Worm (Caenorhabditis elegans) whole organism, L1 larva: ENCODE data around the gene tdc-1.

ENCODE experiments used
- C04F5.9 ChIP-seq: sonication (generic microtip); optimal IDR thresholded peaks from 2 replicates; lab custom pipeline; 2016; ENCODE audit warnings: missing genetic modification characterization, missing compliant biosample characterization
- C34B4.2 ChIP-seq: sonication (generic microtip); optimal IDR thresholded peaks from 2 replicates; lab custom pipeline; 2017; ENCODE audit warnings: mild to moderate bottlenecking, missing genetic modification characterization, missing compliant biosample characterization
- F16B12.6 ChIP-seq: fragments of 150-350 bp; optimal IDR thresholded peaks from 2 replicates; lab custom pipeline; 2014; ENCODE audit warnings: missing biosample characterization, missing genetic modification characterization
- aha-1 ChIP-seq: fragments of 150-350 bp; optimal IDR thresholded peaks from 2 replicates; lab custom pipeline; 2014; ENCODE audit warnings: missing biosample characterization, missing genetic modification characterization
- aly-2 ChIP-seq: fragments of 150-350 bp; optimal IDR thresholded peaks from 2 replicates; lab custom pipeline; 2014; ENCODE audit warnings: missing biosample characterization, missing genetic modification characterization
- blmp-1 ChIP-seq: fragments of 150-350 bp; optimal IDR thresholded peaks from 2 replicates; lab custom pipeline; 2014; ENCODE audit warnings: missing biosample characterization, missing genetic modification characterization
- ceh-63 ChIP-seq: fragments of 200-800 bp; sonication (Bioruptor generic); optimal IDR thresholded peaks from 2 replicates; lab custom pipeline; 2018; ENCODE audit warnings: mild to moderate bottlenecking, missing genetic modification characterization, missing compliant biosample characterization
- ceh-88 ChIP-seq: fragments of 200-800 bp; sonication (Bioruptor generic); IDR thresholded peaks from 2 replicates; pipeline ENCODE4 v1.3.6; 2022; ENCODE audit warnings: missing genetic modification characterization, missing compliant biosample characterization
- ceh-90 ChIP-seq: sonication (generic microtip); optimal IDR thresholded peaks from 2 replicates; lab custom pipeline; 2016; ENCODE audit warnings: missing genetic modification characterization, missing compliant biosample characterization
- efl-3 ChIP-seq: fragments of 200-800 bp; sonication (Bioruptor generic); optimal IDR thresholded peaks from 2 replicates; lab custom pipeline; 2018; ENCODE audit warnings: mild to moderate bottlenecking, missing genetic modification characterization, missing compliant biosample characterization
- egl-13 ChIP-seq: sonication (generic microtip); optimal IDR thresholded peaks from 2 replicates; lab custom pipeline; 2016; ENCODE audit warnings: missing genotype, missing genetic modification reagents, missing genetic modification characterization, missing compliant biosample characterization
- egl-27 ChIP-seq, 2 experiments: fragments of 150-350 bp in 1 of 2; sonication (generic microtip); optimal IDR thresholded peaks; 3 replicates each; lab custom pipeline; 2017 to 2018; ENCODE audit warnings: missing biosample characterization in 2 of 2, missing genetic modification characterization in 2 of 2, missing genetic modification reagents in 2 of 2
- elt-2 ChIP-seq: sonication (generic microtip); optimal IDR thresholded peaks from 2 replicates; lab custom pipeline; 2016; ENCODE audit warnings: missing genetic modification characterization, mild to moderate bottlenecking, inconsistent platforms, missing compliant biosample characterization, missing genetic modification reagents
- elt-3 ChIP-seq, 6 experiments: fragments of 150-350 bp in 1 of 6; sonication (generic microtip); optimal IDR thresholded peaks; 2 replicates each; lab custom pipeline; 2017 to 2018; ENCODE audit warnings: missing biosample characterization in 6 of 6, missing genetic modification characterization in 6 of 6, inconsistent platforms in 1 of 6
- hlh-17 ChIP-seq: fragments of 200-800 bp; sonication (Bioruptor generic); optimal IDR thresholded peaks from 2 replicates; lab custom pipeline; 2018; ENCODE audit warnings: missing genetic modification characterization, mild to moderate bottlenecking, missing compliant biosample characterization, moderate library complexity, borderline replicate concordance
- lin-14 ChIP-seq: fragments of 200-800 bp; sonication (Bioruptor generic); optimal IDR thresholded peaks from 2 replicates; lab custom pipeline; 2018; ENCODE audit warnings: mild to moderate bottlenecking, missing genetic modification characterization, moderate library complexity, missing compliant biosample characterization
- lin-35 ChIP-seq, 2 experiments: fragments of 150-350 bp; optimal IDR thresholded peaks; 2 replicates each; lab custom pipeline; 2014; ENCODE audit warnings: missing biosample characterization in 2 of 2, missing genetic modification characterization in 2 of 2, missing genetic modification reagents in 2 of 2
- lin-39 ChIP-seq: fragments of 150-350 bp; optimal IDR thresholded peaks from 2 replicates; lab custom pipeline; 2014; ENCODE audit warnings: missing biosample characterization, missing genetic modification reagents, missing genetic modification characterization
- lsy-2 ChIP-seq, 2 experiments: fragments of 150-350 bp; optimal IDR thresholded peaks; 2 replicates each; lab custom pipeline; 2014; ENCODE audit warnings: missing biosample characterization in 2 of 2, missing genetic modification characterization in 2 of 2
- mab-9 ChIP-seq: fragments of 200-800 bp; sonication (Bioruptor generic); IDR thresholded peaks from 2 replicates; pipeline ENCODE4 v1.3.6; 2022; ENCODE audit warnings: missing genetic modification reagents, missing genetic modification characterization, missing compliant biosample characterization
- mef-2 ChIP-seq: fragments of 150-350 bp; optimal IDR thresholded peaks from 2 replicates; lab custom pipeline; 2014; ENCODE audit warnings: missing biosample characterization, missing genetic modification characterization
- nhr-11 ChIP-seq: fragments of 150-350 bp; optimal IDR thresholded peaks from 2 replicates; lab custom pipeline; 2014; ENCODE audit warnings: missing biosample characterization, missing genetic modification characterization
- nhr-237 ChIP-seq: fragments of 150-350 bp; optimal IDR thresholded peaks from 2 replicates; lab custom pipeline; 2014; ENCODE audit warnings: missing biosample characterization, missing genetic modification characterization
- nhr-71 ChIP-seq: sonication (generic microtip); optimal IDR thresholded peaks from 2 replicates; lab custom pipeline; 2016; ENCODE audit warnings: mild to moderate bottlenecking, missing genetic modification characterization, moderate library complexity, missing compliant biosample characterization
- nhr-76 ChIP-seq: sonication (generic microtip); optimal IDR thresholded peaks from 2 replicates; lab custom pipeline; 2017; ENCODE audit warnings: missing biosample characterization, missing genetic modification characterization
- nhr-77 ChIP-seq: fragments of 150-350 bp; optimal IDR thresholded peaks from 2 replicates; lab custom pipeline; 2014; ENCODE audit warnings: missing biosample characterization, missing genetic modification characterization
- nhr-84 ChIP-seq: sonication (generic microtip); optimal IDR thresholded peaks from 2 replicates; lab custom pipeline; 2017; ENCODE audit warnings: missing biosample characterization, missing genetic modification characterization
- nhr-90 ChIP-seq: sonication (generic microtip); optimal IDR thresholded peaks from 2 replicates; lab custom pipeline; 2016; ENCODE audit warnings: mild to moderate bottlenecking, missing genetic modification characterization, missing compliant biosample characterization; ENCODE audit not compliant: poor library complexity
- pag-3 ChIP-seq: sonication (generic microtip); optimal IDR thresholded peaks from 2 replicates; lab custom pipeline; 2017; ENCODE audit warnings: missing genetic modification characterization, mild to moderate bottlenecking, missing compliant biosample characterization, antibody characterized with exemption, borderline replicate concordance; ENCODE audit not compliant: insufficient read depth
- pqm-1 ChIP-seq: sonication (generic microtip); optimal IDR thresholded peaks from 3 replicates; lab custom pipeline; 2017; ENCODE audit warnings: missing biosample characterization, missing genetic modification characterization
- rnt-1 ChIP-seq: sonication (generic microtip); optimal IDR thresholded peaks from 2 replicates; lab custom pipeline; 2016; ENCODE audit warnings: mild to moderate bottlenecking, missing genetic modification characterization, moderate library complexity, missing compliant biosample characterization
- skn-1 ChIP-seq: fragments of 150-350 bp; optimal IDR thresholded peaks from 2 replicates; lab custom pipeline; 2014; ENCODE audit warnings: missing biosample characterization, missing genetic modification characterization
- snpc-4 ChIP-seq: fragments of 150-350 bp; optimal IDR thresholded peaks from 2 replicates; lab custom pipeline; 2014; ENCODE audit warnings: missing biosample characterization, missing genetic modification characterization
- sptf-1 ChIP-seq: fragments of 150-350 bp; optimal IDR thresholded peaks from 2 replicates; lab custom pipeline; 2014; ENCODE audit warnings: missing biosample characterization, missing genetic modification characterization
- sup-37 ChIP-seq: fragments of 200-800 bp; sonication (Bioruptor generic); optimal IDR thresholded peaks from 2 replicates; lab custom pipeline; 2018; ENCODE audit warnings: mild to moderate bottlenecking, missing genetic modification characterization, missing compliant biosample characterization
- tbx-2 ChIP-seq: sonication (generic microtip); optimal IDR thresholded peaks from 2 replicates; lab custom pipeline; 2016; ENCODE audit warnings: missing genetic modification characterization, missing compliant biosample characterization
- unc-30 ChIP-seq: sonication (generic microtip); optimal IDR thresholded peaks from 2 replicates; lab custom pipeline; 2017; ENCODE audit warnings: missing biosample characterization, missing genetic modification characterization
- unc-62 ChIP-seq: fragments of 150-350 bp; optimal IDR thresholded peaks from 2 replicates; lab custom pipeline; 2014; ENCODE audit warnings: missing biosample characterization, missing genetic modification reagents, missing genetic modification characterization
- unc-86 ChIP-seq: sonication (generic microtip); optimal IDR thresholded peaks from 2 replicates; lab custom pipeline; 2016; ENCODE audit warnings: missing genetic modification characterization, missing compliant biosample characterization
- vab-15 ChIP-seq: sonication (generic microtip); optimal IDR thresholded peaks from 2 replicates; lab custom pipeline; 2017; ENCODE audit warnings: missing genotype, mild to moderate bottlenecking, missing genetic modification characterization, missing compliant biosample characterization
- xbp-1 ChIP-seq: sonication (generic microtip); optimal IDR thresholded peaks from 2 replicates; lab custom pipeline; 2016; ENCODE audit warnings: missing genetic modification characterization, missing compliant biosample characterization
- ztf-4 ChIP-seq: fragments of 150-350 bp; optimal IDR thresholded peaks from 2 replicates; lab custom pipeline; 2014; ENCODE audit warnings: missing biosample characterization, missing genetic modification characterization

Gene tdc-1

ce11 chrII:8249710-8250109, 20.7 kb upstream of the tdc-1 start:
- TF ChIP-seq skn-1 (no peak), egl-13 (tag; lab: Kevin White, UChicago) (no peak), unc-86 (tag; lab: Kevin White, UChicago) (no peak), egl-27 (tag; optimal IDR thresholded peaks at IDR 0.05; lab: Kevin White, UChicago) (no peak), sptf-1 (tag; lab: Kevin White, UChicago) (no peak), elt-2 (tag; lab: Kevin White, UChicago) (peak; percentile 36), aly-2 (tag; lab: Kevin White, UChicago) (no peak)

- TF ChIP-seq nhr-84 (tag; lab: Kevin White, UChicago) = no peak
- no peak for TF ChIP-seq unc-30
- no peak for TF ChIP-seq snpc-4
- no peak for TF ChIP-seq aha-1 (tag; lab: Kevin White, UChicago)
- no peak for TF ChIP-seq rnt-1 (tag; lab: Kevin White, UChicago)
- no peak for TF ChIP-seq nhr-237 (tag; lab: Kevin White, UChicago)
- TF ChIP-seq tbx-2 (tag; lab: Kevin White, UChicago) = no peak
- no peak for TF ChIP-seq ceh-90 (tag; lab: Kevin White, UChicago)
- no peak for TF ChIP-seq C04F5.9 (tag; lab: Kevin White, UChicago)
- TF ChIP-seq skn-1 = no peak
- TF ChIP-seq pqm-1 (tag; lab: Kevin White, UChicago) = no peak
These were observed 17.1 kb upstream of the tdc-1 start, which contains the start of gene F35C11.5 for ce11 chrII:8253160-8253793. F35C11.5 (plus strand) TSS chrII:8253743.

- TF ChIP-seq F16B12.6 (tag; lab: Kevin White, UChicago) (no peak), lin-35 (GFP tag; optimal IDR thresholded peaks at IDR 0.05; lab: Kevin White, UChicago) (no peak), xbp-1 (no peak), nhr-84 (tag; lab: Kevin White, UChicago) (no peak), vab-15 (tag; lab: Kevin White, UChicago) (no peak), ceh-63 (no peak), nhr-71 (no peak), aly-2 (tag; lab: Kevin White, UChicago) (no peak), sup-37 (GFP tag; lab: Kevin White, UChicago) (no peak), nhr-77 (tag; lab: Kevin White, UChicago) (no peak), C34B4.2 (tag; lab: Kevin White, UChicago) (no peak), pag-3 (tag; lab: Kevin White, UChicago) (no peak), nhr-76 (tag; lab: Kevin White, UChicago) (no peak), mef-2 (tag; lab: Kevin White, UChicago) (no peak), elt-3 (tag; optimal IDR thresholded peaks at IDR 0.05; lab: Kevin White, UChicago) (no peak), elt-2 (tag; lab: Kevin White, UChicago) (no peak), ceh-88 (no peak)
- TF ChIP-seq, all 84 proteins: peak for 0
These were observed 14.4 kb upstream of the tdc-1 start, which contains the start of gene F35C11.7 for ce11 chrII:8256013-8256412. F35C11.7 (plus strand) TSS chrII:8256313.

ce11 chrII:8259038-8259437, 11.4 kb upstream of the tdc-1 start, which contains the start of gene F35C11.6:
F35C11.6 (minus strand) TSS chrII:8259138.
- TF ChIP-seq ztf-4 (tag; lab: Kevin White, UChicago) (no peak), nhr-76 (tag; lab: Kevin White, UChicago) (no peak), efl-3 (GFP tag; lab: Kevin White, UChicago) (no peak), elt-3 (tag; optimal IDR thresholded peaks at IDR 0.05; lab: Kevin White, UChicago) (peak in 1 of 6 experiments; percentile 3), lsy-2 (tag; optimal IDR thresholded peaks at IDR 0.05; lab: Kevin White, UChicago) (no peak), unc-62 (GFP tag; lab: Kevin White, UChicago) (no peak), egl-27 (tag; optimal IDR thresholded peaks at IDR 0.05; lab: Kevin White, UChicago) (no peak), tbx-2 (tag; lab: Kevin White, UChicago) (no peak), lin-14 (GFP tag; lab: Kevin White, UChicago) (no peak), hlh-17 (GFP tag; lab: Kevin White, UChicago) (no peak), blmp-1 (tag; lab: Kevin White, UChicago) (peak; percentile 9), lin-39 (tag; lab: Kevin White, UChicago) (no peak), nhr-84 (tag; lab: Kevin White, UChicago) (no peak), nhr-90 (tag; lab: Kevin White, UChicago) (no peak), nhr-11 (tag; lab: Kevin White, UChicago) (no peak), mab-9 (GFP tag; lab: Robert Waterston, UW) (no peak)
- TF ChIP-seq, all 84 proteins: peak for 2
